Fruit fly (Drosophila melanogaster) whole organism: ENCODE data around the gene CG1764.

Source experiments
- CG8478 ChIP-seq: fragments of >200 bp; optimal IDR thresholded peaks from 2 replicates; lab custom pipeline; 2018; ENCODE audit warnings: inconsistent platforms
- Dll ChIP-seq: fragments of >200 bp; optimal IDR thresholded peaks from 2 replicates; lab custom pipeline; 2017
- pan ChIP-seq: fragments of >200 bp; optimal IDR thresholded peaks from 2 replicates; lab custom pipeline; 2017
- usp ChIP-seq: fragments of >200 bp; optimal IDR thresholded peaks from 2 replicates; lab custom pipeline; 2017; ENCODE audit warnings: missing biosample characterization, missing genetic modification characterization, mixed read lengths

DNA sequence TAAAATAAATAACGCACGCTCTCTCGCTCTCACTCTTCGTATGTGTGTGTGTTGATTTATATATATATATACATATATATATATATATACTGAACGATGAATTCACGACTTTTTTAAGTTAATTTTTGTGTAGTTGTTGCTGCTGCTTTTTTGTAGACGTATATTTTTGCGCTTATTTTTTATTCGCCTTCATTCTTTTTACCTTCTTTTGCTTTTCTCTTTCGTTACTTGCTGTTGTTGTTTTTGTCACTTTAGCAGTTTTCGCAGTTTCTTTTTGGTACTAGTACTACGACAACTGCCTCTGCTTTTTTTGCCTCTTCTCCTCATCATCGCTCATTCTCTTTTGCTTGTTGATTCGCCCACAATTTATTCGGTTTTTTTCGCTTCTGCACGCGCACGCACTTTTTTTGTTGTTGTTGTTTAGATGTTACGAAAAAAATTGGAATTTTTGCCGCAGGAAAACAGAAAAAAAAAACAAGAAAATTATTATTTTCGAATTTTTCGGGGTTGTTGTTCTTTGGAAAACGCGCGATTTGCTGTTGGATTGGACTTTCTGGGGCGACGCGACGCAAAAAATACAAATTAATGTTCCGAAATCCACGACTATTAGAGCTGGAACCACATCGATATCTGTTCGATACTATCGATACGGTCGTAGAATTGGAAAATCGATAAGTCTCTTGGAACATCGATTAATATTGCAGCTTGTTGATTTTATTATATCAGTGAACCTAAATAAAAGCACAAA, 17.0 kb downstream of the CG1764 start, which contains the start of the genes HDAC4 and CG15743:
- no peak for TF ChIP-seq CG8478 (lab: Kevin White, UChicago)
- TF ChIP-seq pan, result no peak
- no peak for TF ChIP-seq Dll
- no peak for TF ChIP-seq usp (GFP tag; lab: Kevin White, UChicago)
